Fruit fly (Drosophila melanogaster) whole organism, prepupa: ENCODE results near the gene CG11131.

Source experiments
- Blimp-1 ChIP-seq: fragments of 200-800 bp; sonication (Bioruptor generic); optimal IDR thresholded peaks from 3 replicates; lab custom pipeline; 2017; ENCODE audit warnings: missing biosample characterization, missing genetic modification characterization, mild to moderate bottlenecking, moderate library complexity, missing genetic modification reagents
- CG10631 ChIP-seq: fragments of 200-800 bp; sonication (Bioruptor generic); optimal IDR thresholded peaks from 2 replicates; lab custom pipeline; 2016; ENCODE audit warnings: missing biosample characterization, missing genetic modification characterization
- CG10669 ChIP-seq: fragments of 200-800 bp; sonication (Bioruptor generic); optimal IDR thresholded peaks from 3 replicates; lab custom pipeline; 2018; ENCODE audit warnings: missing biosample characterization, mild to moderate bottlenecking, missing genetic modification characterization, moderate library complexity
- CG11294 ChIP-seq: fragments of 200-800 bp; sonication (Bioruptor generic); IDR thresholded peaks from 2 replicates; pipeline ENCODE4 v1.3.6; 2022; ENCODE audit warnings: missing biosample characterization, missing genetic modification characterization
- CG11762 ChIP-seq: fragments of 200-800 bp; sonication (Bioruptor generic); optimal IDR thresholded peaks from 3 replicates; lab custom pipeline; 2016; ENCODE audit warnings: missing biosample characterization, missing genetic modification characterization; ENCODE audit not compliant: insufficient read depth
- CG11902 ChIP-seq: fragments of 200-800 bp; sonication (Bioruptor generic); optimal IDR thresholded peaks from 3 replicates; lab custom pipeline; 2016; ENCODE audit warnings: missing biosample characterization, missing genetic modification characterization
- CG16779 ChIP-seq: fragments of 200-800 bp; sonication (Bioruptor generic); optimal IDR thresholded peaks from 3 replicates; lab custom pipeline; 2017; ENCODE audit warnings: missing biosample characterization, mild to moderate bottlenecking, missing genetic modification characterization
- CG32006 ChIP-seq: fragments of 200-800 bp; sonication (Bioruptor generic); optimal IDR thresholded peaks from 3 replicates; lab custom pipeline; 2017; ENCODE audit warnings: missing biosample characterization, mild to moderate bottlenecking, missing genetic modification characterization
- CG4318 ChIP-seq: fragments of 200-800 bp; sonication (Bioruptor generic); optimal IDR thresholded peaks from 3 replicates; lab custom pipeline; 2017; ENCODE audit warnings: missing biosample characterization, mild to moderate bottlenecking, missing genetic modification characterization
- CG6276 ChIP-seq: fragments of 200-800 bp; sonication (Bioruptor generic); optimal IDR thresholded peaks from 2 replicates; lab custom pipeline; 2017; ENCODE audit warnings: missing biosample characterization, mild to moderate bottlenecking, missing genetic modification characterization
- CG6792 ChIP-seq: fragments of 200-800 bp; sonication (Bioruptor generic); optimal IDR thresholded peaks from 3 replicates; lab custom pipeline; 2016; ENCODE audit warnings: missing biosample characterization, missing genetic modification characterization
- CG6854 ChIP-seq: fragments of 200-800 bp; sonication (Bioruptor generic); optimal IDR thresholded peaks from 2 replicates; lab custom pipeline; 2017; ENCODE audit warnings: missing biosample characterization, mild to moderate bottlenecking, missing genetic modification characterization
- CG8119 ChIP-seq: fragments of 200-800 bp; sonication (Bioruptor generic); IDR thresholded peaks from 3 replicates; pipeline ENCODE4 v1.3.6; 2022; ENCODE audit warnings: missing biosample characterization, missing genetic modification characterization
- CG8632 ChIP-seq: fragments of 200-800 bp; sonication (Bioruptor generic); optimal IDR thresholded peaks from 3 replicates; lab custom pipeline; 2016; ENCODE audit warnings: missing biosample characterization, missing genetic modification characterization
- CG9139 ChIP-seq: fragments of 200-800 bp; sonication (Bioruptor generic); optimal IDR thresholded peaks from 3 replicates; lab custom pipeline; 2017; ENCODE audit warnings: missing biosample characterization, mild to moderate bottlenecking, missing genetic modification characterization
- Eip75B ChIP-seq: fragments of 200-800 bp; sonication (Bioruptor generic); optimal IDR thresholded peaks from 3 replicates; lab custom pipeline; 2016; ENCODE audit warnings: missing biosample characterization, missing genetic modification characterization
- Eip78C ChIP-seq: fragments of 200-800 bp; sonication (Bioruptor generic); peaks from one replicate; lab custom pipeline; 2016; ENCODE audit warnings: missing biosample characterization, missing genetic modification characterization
- Eip93F ChIP-seq: fragments of 200-800 bp; sonication (Bioruptor generic); optimal IDR thresholded peaks from 2 replicates; lab custom pipeline; 2016; ENCODE audit warnings: missing biosample characterization, mild to moderate bottlenecking, missing genetic modification characterization
- Ets21C ChIP-seq: fragments of 200-800 bp; sonication (Bioruptor generic); optimal IDR thresholded peaks from 3 replicates; lab custom pipeline; 2016; ENCODE audit warnings: missing biosample characterization, missing genetic modification characterization
- Ets96B ChIP-seq: fragments of 200-800 bp; optimal IDR thresholded peaks from 2 replicates; lab custom pipeline; 2019; ENCODE audit warnings: missing biosample characterization, mild to moderate bottlenecking, missing genetic modification characterization, moderate library complexity
- Gug ChIP-seq: fragments of 200-800 bp; sonication (Bioruptor generic); IDR thresholded peaks from 2 replicates; pipeline ENCODE4 v1.3.6; 2022; ENCODE audit warnings: missing biosample characterization, missing genetic modification characterization
- Hr4 ChIP-seq: fragments of 200-800 bp; sonication (Bioruptor generic); optimal IDR thresholded peaks from 3 replicates; lab custom pipeline; 2016; ENCODE audit warnings: missing biosample characterization, missing genetic modification characterization
- Lpt ChIP-seq: fragments of 200-800 bp; sonication (Bioruptor generic); optimal IDR thresholded peaks from 3 replicates; lab custom pipeline; 2016; ENCODE audit warnings: missing biosample characterization, missing genetic modification characterization
- Met ChIP-seq: fragments of 200-800 bp; sonication (Bioruptor generic); optimal IDR thresholded peaks from 3 replicates; lab custom pipeline; 2016; ENCODE audit warnings: missing biosample characterization, missing genetic modification characterization
- OdsH ChIP-seq: fragments of 200-800 bp; sonication (Bioruptor generic); optimal IDR thresholded peaks from 3 replicates; lab custom pipeline; 2016; ENCODE audit warnings: missing biosample characterization, missing genetic modification characterization
- Smox ChIP-seq: fragments of 200-800 bp; sonication (Bioruptor generic); optimal IDR thresholded peaks from 3 replicates; lab custom pipeline; 2016; ENCODE audit warnings: missing biosample characterization, missing genetic modification characterization
- Sox102F ChIP-seq: fragments of 200-800 bp; sonication (Bioruptor generic); optimal IDR thresholded peaks from 2 replicates; lab custom pipeline; 2016; ENCODE audit warnings: missing biosample characterization, mild to moderate bottlenecking, missing genetic modification characterization
- Sox14 ChIP-seq: fragments of 200-800 bp; sonication (Bioruptor generic); optimal IDR thresholded peaks from 3 replicates; lab custom pipeline; 2016; ENCODE audit warnings: missing biosample characterization, missing genetic modification characterization
- Sox15 ChIP-seq: fragments of 200-800 bp; sonication (Bioruptor generic); optimal IDR thresholded peaks from 3 replicates; lab custom pipeline; 2016; ENCODE audit warnings: missing biosample characterization, missing genetic modification characterization
- achi ChIP-seq: fragments of 200-800 bp; sonication (Bioruptor generic); optimal IDR thresholded peaks from 3 replicates; lab custom pipeline; 2016; ENCODE audit warnings: missing biosample characterization, missing genetic modification characterization
- cyc ChIP-seq: fragments of 200-800 bp; sonication (Bioruptor generic); optimal IDR thresholded peaks from 3 replicates; lab custom pipeline; 2016; ENCODE audit warnings: missing biosample characterization, missing genetic modification characterization
- dac ChIP-seq: fragments of 200-800 bp; sonication (Bioruptor generic); optimal IDR thresholded peaks from 2 replicates; lab custom pipeline; 2017; ENCODE audit warnings: missing biosample characterization, mild to moderate bottlenecking, missing genetic modification characterization
- dsx ChIP-seq: fragments of 200-800 bp; optimal IDR thresholded peaks from 3 replicates; lab custom pipeline; 2019; ENCODE audit warnings: missing biosample characterization, mild to moderate bottlenecking, missing genetic modification characterization, moderate library complexity; ENCODE audit not compliant: poor library complexity, severe bottlenecking
- eg ChIP-seq: fragments of 200-800 bp; sonication (Bioruptor generic); IDR thresholded peaks from 3 replicates; pipeline ENCODE4 v1.3.6; 2022; ENCODE audit warnings: missing biosample characterization, missing genetic modification characterization
- esn ChIP-seq: fragments of 200-800 bp; sonication (Bioruptor generic); optimal IDR thresholded peaks from 2 replicates; lab custom pipeline; 2016; ENCODE audit warnings: missing biosample characterization, mild to moderate bottlenecking, missing genetic modification characterization, moderate library complexity
- fkh ChIP-seq: fragments of 200-800 bp; sonication (Bioruptor generic); optimal IDR thresholded peaks from 3 replicates; lab custom pipeline; 2017; ENCODE audit warnings: missing biosample characterization, mild to moderate bottlenecking, missing genetic modification characterization, moderate library complexity
- lz ChIP-seq: fragments of 200-800 bp; sonication (Bioruptor generic); optimal IDR thresholded peaks from 3 replicates; lab custom pipeline; 2016; ENCODE audit warnings: missing biosample characterization, missing genetic modification characterization
- pdm3 ChIP-seq: fragments of 200-800 bp; sonication (Bioruptor generic); optimal IDR thresholded peaks from 3 replicates; lab custom pipeline; 2016; ENCODE audit warnings: missing biosample characterization, missing genetic modification characterization
- salr ChIP-seq, 2 experiments: fragments of 200-800 bp; sonication (Bioruptor generic); optimal IDR thresholded peaks; 3 replicates each; lab custom pipeline; 2016 to 2018; ENCODE audit warnings: missing biosample characterization in 2 of 2, missing genetic modification characterization in 2 of 2, mild to moderate bottlenecking in 1 of 2
- spab ChIP-seq: fragments of 200-800 bp; sonication (Bioruptor generic); optimal IDR thresholded peaks from 2 replicates; lab custom pipeline; 2017; ENCODE audit warnings: missing biosample characterization, mild to moderate bottlenecking, missing genetic modification characterization, missing genetic modification reagents
- ss ChIP-seq, 2 experiments: fragments of 200-800 bp; sonication (Bioruptor generic); optimal IDR thresholded peaks; 2 replicates in 1 of 2; 3 replicates in 1 of 2; lab custom pipeline; 2017 to 2018; ENCODE audit warnings: mild to moderate bottlenecking in 2 of 2, missing biosample characterization in 2 of 2, missing genetic modification characterization in 2 of 2, moderate library complexity in 1 of 2
- topi ChIP-seq: fragments of 200-800 bp; sonication (Bioruptor generic); optimal IDR thresholded peaks from 3 replicates; lab custom pipeline; 2016; ENCODE audit warnings: missing biosample characterization, missing genetic modification characterization
- vri ChIP-seq: fragments of 200-800 bp; sonication (Bioruptor generic); optimal IDR thresholded peaks from 3 replicates; lab custom pipeline; 2016; ENCODE audit warnings: missing biosample characterization, mild to moderate bottlenecking, missing genetic modification characterization

The CG11131 gene

DNA sequence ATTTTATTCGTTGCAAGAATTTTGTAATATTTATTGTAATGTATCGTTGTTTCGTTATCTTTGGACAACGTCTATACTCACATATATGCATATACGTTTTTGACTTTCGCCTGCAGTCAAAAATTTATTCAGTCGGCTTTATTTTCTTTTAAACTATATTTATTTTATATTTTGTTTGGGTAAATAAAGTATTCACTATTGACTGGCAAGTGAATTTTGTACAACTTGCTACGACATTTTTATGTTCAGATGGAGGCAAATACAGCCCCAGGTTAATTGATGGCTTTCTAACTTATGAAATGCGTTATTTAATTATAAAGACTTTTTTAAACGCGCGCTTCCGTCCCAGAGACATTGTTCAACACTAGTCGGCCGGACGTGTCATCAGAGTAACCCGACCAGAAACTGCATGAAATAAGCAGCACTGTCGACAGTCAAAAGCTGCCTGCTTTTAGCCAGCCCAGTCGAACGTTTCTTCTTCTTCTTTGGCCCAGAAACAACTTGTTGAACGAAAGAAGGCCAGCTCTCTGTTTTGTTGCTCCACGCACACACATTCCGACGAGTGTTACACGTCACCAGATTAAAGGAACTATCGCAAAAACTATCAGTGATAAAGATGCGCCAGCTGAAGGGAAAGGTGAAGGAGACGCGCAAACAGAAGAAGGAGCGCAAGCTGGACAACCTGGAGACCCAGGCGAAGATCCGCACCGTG lies 35.0 kb upstream of the CG11131 start, which contains the start of gene CG33169 (continued):
- TF ChIP-seq CG8119 (GFP tag; lab: Robert Waterston, UW) (no peak), Hr4 (no peak), CG8632 (no peak), eg (peak; percentile 74), Blimp-1 (GFP tag; lab: Kevin White, UChicago) (peak; percentile 41), Met (GFP tag; lab: Kevin White, UChicago) (peak; percentile 50), OdsH (GFP tag; lab: Kevin White, UChicago) (peak; percentile 53), pdm3 (GFP tag; lab: Kevin White, UChicago) (peak; percentile 57), CG10631 (GFP tag; lab: Kevin White, UChicago) (peak; percentile 54), Ets21C (GFP tag; lab: Kevin White, UChicago) (peak; percentile 44), Ets96B (peak; percentile 21), achi (GFP tag; lab: Kevin White, UChicago) (peak; percentile 96), vri (GFP tag; lab: Kevin White, UChicago) (peak; percentile 81), Sox15 (GFP tag; lab: Kevin White, UChicago) (peak; percentile 1), spab (GFP tag; lab: Kevin White, UChicago) (no peak), salr (GFP tag; optimal IDR thresholded peaks at IDR 0.05; lab: Kevin White, UChicago) (peak in 1 of 2 experiments; percentile 63), CG11294 (GFP tag; lab: Robert Waterston, UW) (0 out of 2 replicates have a peak, but pooled peaks have one; percentile 41), Smox (GFP tag; lab: Kevin White, UChicago) (peak; percentile 36)

DNA sequence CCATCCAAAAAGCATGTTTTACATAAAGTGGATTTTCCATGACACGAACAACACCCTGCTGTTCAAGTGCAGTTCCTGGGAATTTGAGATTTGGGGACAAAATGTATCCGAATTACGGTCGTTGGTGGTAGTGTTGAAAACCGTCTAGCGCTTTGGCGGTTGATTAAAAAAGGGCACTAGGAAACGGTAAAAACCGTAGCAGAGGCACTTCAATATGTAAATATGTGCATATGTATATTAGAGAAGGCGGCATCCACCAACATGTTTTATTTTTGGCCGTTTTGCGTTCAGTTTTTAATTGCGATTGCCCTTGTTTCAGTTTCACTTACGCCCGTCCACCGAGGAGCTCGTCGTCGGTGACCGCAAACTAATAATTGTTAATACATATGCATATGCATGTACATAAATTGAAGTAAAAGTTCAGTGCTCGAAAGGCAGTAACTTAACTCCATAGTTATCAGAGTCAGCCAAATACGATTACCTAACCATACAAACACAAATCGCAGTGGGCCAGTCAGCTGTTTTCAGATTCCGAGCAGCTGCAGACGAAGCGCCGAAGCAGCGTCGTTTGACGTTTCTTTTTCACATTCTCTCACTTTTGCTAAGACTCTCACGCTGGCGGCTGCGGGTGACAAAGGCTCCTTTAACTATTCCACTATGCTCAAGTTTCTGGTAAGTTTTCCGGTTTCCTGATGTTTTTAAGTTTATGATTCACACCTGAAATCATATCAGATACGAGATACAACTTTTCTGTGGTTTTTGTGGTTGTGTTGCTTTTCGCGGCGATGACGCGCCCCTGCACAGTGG lies 34.1 kb upstream of the CG11131 start, which contains the start of gene CG33170:
Gene CG33170, plus strand, starts transcription at position 347 of the 807 bp plus-strand sequence.
- TF ChIP-seq achi (GFP tag; lab: Kevin White, UChicago) (peak; percentile 77), ss (GFP tag; optimal IDR thresholded peaks at IDR 0.05; lab: Kevin White, UChicago) (peak in 1 of 2 experiments; percentile 41), Ets96B (no peak), fkh (peak; percentile 45), topi (GFP tag; lab: Kevin White, UChicago) (peak; percentile 8), CG6276 (GFP tag; lab: Kevin White, UChicago) (no peak), Eip78C (peak; percentile 69), vri (GFP tag; lab: Kevin White, UChicago) (peak; percentile 93), dac (GFP tag; lab: Kevin White, UChicago) (no peak), spab (GFP tag; lab: Kevin White, UChicago) (no peak)

DNA sequence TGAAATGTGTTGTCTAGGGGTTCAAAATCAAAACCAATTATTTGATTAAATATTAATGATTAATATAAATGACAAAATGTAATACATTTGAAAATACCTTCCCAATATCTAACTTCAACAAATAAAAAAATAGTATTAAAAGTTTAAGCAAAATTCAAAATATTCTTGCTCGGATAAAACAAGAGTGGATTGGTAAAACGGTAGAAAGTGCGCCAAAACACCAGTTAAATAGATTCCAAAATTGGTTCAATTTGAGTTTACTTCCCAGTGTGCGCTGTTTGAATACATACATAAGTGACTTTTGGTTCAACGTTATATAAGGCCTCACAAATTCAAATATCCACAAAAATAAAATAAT lies 33.5 kb upstream of the CG11131 start:
- TF ChIP-seq cyc (GFP tag; lab: Kevin White, UChicago) (no peak), CG16779 (peak; percentile 54), CG8119 (GFP tag; lab: Robert Waterston, UW) (peak; percentile 90), CG32006 (peak; percentile 80), dsx (GFP tag; lab: Kevin White, UChicago) (peak; percentile 55), fkh (peak; percentile 5), Eip75B (GFP tag; lab: Kevin White, UChicago) (peak; percentile 41), Gug (GFP tag; lab: Robert Waterston, UW) (no peak), CG11294 (GFP tag; lab: Robert Waterston, UW) (no peak), CG4318 (GFP tag; lab: Kevin White, UChicago) (no peak), CG10669 (peak; percentile 53), Eip93F (GFP tag; lab: Kevin White, UChicago) (peak; percentile 44), dac (GFP tag; lab: Kevin White, UChicago) (peak; percentile 45), Lpt (peak; percentile 72), CG6792 (GFP tag; lab: Kevin White, UChicago) (peak; percentile 73), lz (GFP tag; lab: Kevin White, UChicago) (peak; percentile 73), Sox14 (GFP tag; lab: Kevin White, UChicago) (peak; percentile 54), CG11902 (peak; percentile 39), Ets21C (GFP tag; lab: Kevin White, UChicago) (peak; percentile 9), OdsH (GFP tag; lab: Kevin White, UChicago) (peak; percentile 82), Sox102F (GFP tag; lab: Kevin White, UChicago) (peak; percentile 75), esn (GFP tag; lab: Kevin White, UChicago) (peak; percentile 76), pdm3 (GFP tag; lab: Kevin White, UChicago) (peak; percentile 72), Eip78C (peak; percentile 94), CG10631 (GFP tag; lab: Kevin White, UChicago) (peak; percentile 23), CG9139 (GFP tag; lab: Kevin White, UChicago) (no peak), CG6854 (GFP tag; lab: Kevin White, UChicago) (peak; percentile 22), CG11762 (peak; percentile 2)
